Fruit fly (Drosophila melanogaster): ENCODE results near the gene CG14313.

CG14313 gene

DNA sequence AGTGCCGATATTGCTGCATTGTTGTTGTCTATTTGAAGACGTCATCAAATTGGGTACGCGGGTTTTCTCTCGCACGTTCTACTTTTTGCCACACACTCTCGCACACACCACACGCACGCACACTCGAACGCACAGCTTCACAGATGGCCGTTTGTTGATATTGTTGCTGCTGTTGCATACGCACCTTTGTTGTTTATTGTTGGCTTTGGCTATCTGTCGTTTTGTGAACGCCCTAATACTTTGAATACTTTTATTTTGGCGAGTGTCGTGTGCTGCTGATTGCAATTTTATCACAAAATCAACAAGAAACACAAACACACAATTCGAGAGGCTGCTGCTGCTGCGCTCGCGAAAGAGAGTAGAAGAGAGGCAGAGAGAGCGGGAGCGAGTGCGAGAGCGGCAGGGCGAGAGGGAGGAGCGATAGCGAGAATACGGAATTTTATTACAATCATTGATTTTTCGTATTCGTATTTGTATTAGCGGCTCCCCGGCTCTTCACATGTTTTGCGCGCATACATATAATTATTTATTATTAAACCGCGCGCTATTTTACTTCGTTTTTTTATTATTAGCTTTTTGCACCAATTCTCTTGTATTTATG lies 6.9 kb upstream of the CG14313 start (continued):
- TF ChIP-seq B-H1 (GFP tag; IDR thresholded peaks at IDR 0.05) (no peak), Mrtf (GFP tag; IDR thresholded peaks at IDR 0.05) (no peak), CG13775 (GFP tag; optimal IDR thresholded peaks at IDR 0.05) (no peak), ttk (GFP tag; IDR thresholded peaks at IDR 0.05) (no peak), btn (GFP tag; optimal IDR thresholded peaks at IDR 0.05) (peak; percentile 49), Aef1 (GFP tag; IDR thresholded peaks at IDR 0.05) (no peak), h (optimal IDR thresholded peaks at IDR 0.05) (no peak), disco-r (GFP tag; optimal IDR thresholded peaks at IDR 0.05) (peak; percentile 31), CG7271 (tag; optimal IDR thresholded peaks at IDR 0.05) (no peak), mirr (GFP tag; optimal IDR thresholded peaks at IDR 0.05) (peak; percentile 56), CG13296 (GFP tag; optimal IDR thresholded peaks at IDR 0.05) (peak; percentile 80), NFAT (GFP tag; IDR thresholded peaks at IDR 0.05) (no peak), dpn (GFP tag; optimal IDR thresholded peaks at IDR 0.05) (peak; percentile 26 to 34), CG11560 (tag; IDR thresholded peaks at IDR 0.05) (no peak), Sox100B (GFP tag; optimal IDR thresholded peaks at IDR 0.05) (peak; percentile 56), insv (GFP tag; optimal IDR thresholded peaks at IDR 0.05) (no peak), stwl (tag; optimal IDR thresholded peaks at IDR 0.05) (no peak), ranshi (GFP tag; IDR thresholded peaks at IDR 0.05) (no peak), hth (optimal IDR thresholded peaks at IDR 0.05) (no peak), p53 (GFP tag; optimal IDR thresholded peaks at IDR 0.05) (peak; percentile 26), Fer2 (tag; optimal IDR thresholded peaks at IDR 0.05) (no peak), chm (GFP tag; IDR thresholded peaks at IDR 0.05) (no peak), pan (optimal IDR thresholded peaks at IDR 0.05) (no peak), pan (GFP tag; optimal IDR thresholded peaks at IDR 0.05 in 1 of 2, IDR thresholded peaks at IDR 0.05 in 1 of 2) (no peak), bowl (GFP tag; IDR thresholded peaks at IDR 0.05) (no peak), NC2β (GFP tag; optimal IDR thresholded peaks at IDR 0.05) (peak; percentile 20), CG10462 (GFP tag; optimal IDR thresholded peaks at IDR 0.05) (no peak), ems (GFP tag; optimal IDR thresholded peaks at IDR 0.05) (peak; percentile 53), ken (GFP tag; IDR thresholded peaks at IDR 0.05) (no peak), tll (GFP tag; optimal IDR thresholded peaks at IDR 0.05) (peak in 1 of 2 experiments; percentile 70), Ravus (GFP tag; IDR thresholded peaks at IDR 0.05) (no peak), CG18619 (GFP tag; optimal IDR thresholded peaks at IDR 0.05) (peak; percentile 6), CG2678 (tag; optimal IDR thresholded peaks at IDR 0.05) (peak; percentile 47), CG7786 (GFP tag; optimal IDR thresholded peaks at IDR 0.05) (no peak), H2.0 (GFP tag; IDR thresholded peaks at IDR 0.05) (no peak), Xrp1 (GFP tag; IDR thresholded peaks at IDR 0.05) (no peak), mam (GFP tag; optimal IDR thresholded peaks at IDR 0.05) (no peak), CG12744 (GFP tag; optimal IDR thresholded peaks at IDR 0.05) (peak; percentile 39), Bdp1 (GFP tag; optimal IDR thresholded peaks at IDR 0.05) (peak; percentile 37), Abd-B (GFP tag; optimal IDR thresholded peaks at IDR 0.05) (no peak), zen (tag; optimal IDR thresholded peaks at IDR 0.05) (peak; percentile 47), CG10431 (GFP tag; optimal IDR thresholded peaks at IDR 0.05) (no peak), CG11456 (GFP tag; IDR thresholded peaks at IDR 0.05) (no peak), her (GFP tag; optimal IDR thresholded peaks at IDR 0.05) (peak; percentile 18), Nf-YC (tag; optimal IDR thresholded peaks at IDR 0.05) (no peak), HLHmδ (GFP tag; optimal IDR thresholded peaks at IDR 0.05) (no peak), sna (GFP tag; IDR thresholded peaks at IDR 0.05; ENCODE audit: partially characterized antibody) (no peak), Ada2b (GFP tag; IDR thresholded peaks at IDR 0.05) (no peak), CG3065 (GFP tag; optimal IDR thresholded peaks at IDR 0.05) (no peak), ato (GFP tag; IDR thresholded peaks at IDR 0.05; ENCODE audit: partially characterized antibody) (no peak), CG8089 (GFP tag; optimal IDR thresholded peaks at IDR 0.05) (peak; percentile 47), CG6791 (GFP tag; IDR thresholded peaks at IDR 0.05; ENCODE audit: partially characterized antibody) (no peak)
